Fruit fly (Drosophila melanogaster) whole organism, wandering third instar larva: Measurements from ENCODE around the gene Sap30.

ENCODE experiments used
- CrebA ChIP-seq: fragments of 200-800 bp; sonication (Bioruptor generic); optimal IDR thresholded peaks from 2 replicates; lab custom pipeline; 2016; ENCODE audit warnings: missing biosample characterization, mild to moderate bottlenecking, missing genetic modification characterization, borderline replicate concordance
- GATAd ChIP-seq: sonication (Bioruptor generic); optimal IDR thresholded peaks from 2 replicates; lab custom pipeline; 2016; ENCODE audit warnings: missing biosample characterization, missing genetic modification characterization
- Jra ChIP-seq: sonication (Bioruptor generic); optimal IDR thresholded peaks from 2 replicates; lab custom pipeline; 2016; ENCODE audit warnings: missing biosample characterization, missing genetic modification characterization
- Myc ChIP-seq: fragments of >200 bp; optimal IDR thresholded peaks from 2 replicates; lab custom pipeline; 2017
- Sp1 ChIP-seq: fragments of 200-800 bp; sonication (Bioruptor generic); optimal IDR thresholded peaks from 3 replicates; lab custom pipeline; 2019; ENCODE audit warnings: missing biosample characterization, mild to moderate bottlenecking, missing genetic modification characterization, moderate library complexity
- Vsx2 ChIP-seq: fragments of 200-300, 225-300 bp; sonication (Bioruptor generic); optimal IDR thresholded peaks from 2 replicates; lab custom pipeline; 2018; ENCODE audit warnings: missing biosample characterization, missing genetic modification characterization; ENCODE audit not compliant: partially characterized antibody
- br ChIP-seq: fragments of 200-800 bp; sonication (Bioruptor generic); optimal IDR thresholded peaks from 2 replicates; lab custom pipeline; 2016; ENCODE audit warnings: missing biosample characterization, missing genetic modification characterization
- h ChIP-seq: fragments of 200-800 bp; sonication (Bioruptor generic); optimal IDR thresholded peaks from 3 replicates; lab custom pipeline; 2016; ENCODE audit warnings: missing biosample characterization, mild to moderate bottlenecking, missing genetic modification characterization
- psq ChIP-seq: fragments of 200-800 bp; sonication (Bioruptor generic); optimal IDR thresholded peaks from 3 replicates; lab custom pipeline; 2017; ENCODE audit warnings: missing biosample characterization, mild to moderate bottlenecking, missing genetic modification characterization, moderate library complexity
- tai ChIP-seq: sonication (Bioruptor generic); optimal IDR thresholded peaks from 2 replicates; lab custom pipeline; 2016; ENCODE audit warnings: missing biosample characterization, missing genetic modification characterization

DNA sequence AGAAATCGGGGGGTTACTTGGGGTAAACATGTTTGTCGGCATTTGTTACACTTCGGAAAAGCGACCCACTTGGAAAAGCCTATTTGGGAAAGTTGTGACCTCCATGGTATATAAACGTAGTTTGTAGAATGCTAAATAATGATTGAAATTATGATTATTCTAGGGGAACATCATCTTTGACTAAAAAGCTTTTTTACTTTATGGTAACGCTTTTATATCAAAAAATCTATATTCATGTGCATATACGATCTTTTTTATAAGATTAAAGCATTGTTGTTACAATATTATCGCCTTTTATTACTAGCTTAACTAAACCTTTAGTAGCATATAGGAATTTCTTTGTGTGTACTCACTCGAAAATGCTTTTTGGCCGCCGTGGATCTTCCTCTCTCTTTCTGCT is 47.2 kb downstream of the Sap30 start:
- TF ChIP-seq Jra (no peak), Myc (lab: Kevin White, UChicago) (no peak), GATAd (no peak), psq (GFP tag; lab: Kevin White, UChicago) (peak; percentile 49), Vsx2 (GFP tag; lab: Kevin White, UChicago) (no peak), CrebA (no peak), tai (no peak), br (GFP tag; lab: Kevin White, UChicago) (no peak), Sp1 (GFP tag; lab: Kevin White, UChicago) (peak; percentile 3), h (GFP tag; lab: Kevin White, UChicago) (peak; percentile 22)
